Worm (Caenorhabditis elegans) whole organism, midembryonic: ENCODE data around the gene W05B2.2.

Experiments used
- cog-1 ChIP-seq: sonication (generic microtip); optimal IDR thresholded peaks from 2 replicates; lab custom pipeline; 2016; ENCODE audit warnings: missing genetic modification characterization, missing compliant biosample characterization
- flt-1 ChIP-seq: fragments of 200-800 bp; sonication (Bioruptor generic); IDR thresholded peaks from 2 replicates; pipeline ENCODE4 v1.3.6; 2022; ENCODE audit warnings: missing genetic modification characterization, missing compliant biosample characterization
- klf-2 ChIP-seq: fragments of 200-800 bp; sonication (Bioruptor generic); conservative IDR thresholded peaks from 2 replicates; pipeline ENCODE4 v1.3.6; 2022; ENCODE audit warnings: missing genetic modification reagents, missing genetic modification characterization, missing compliant biosample characterization
- ref-1 ChIP-seq: fragments of 200-800 bp; sonication (Bioruptor generic); conservative IDR thresholded peaks from 2 replicates; pipeline ENCODE4 v1.3.6; 2022; ENCODE audit warnings: missing genetic modification reagents, missing genetic modification characterization, missing compliant biosample characterization
- tab-1 ChIP-seq: fragments of 200-800 bp; sonication (Bioruptor generic); IDR thresholded peaks from 2 replicates; pipeline ENCODE4 v1.3.6; 2022; ENCODE audit warnings: missing genetic modification characterization, missing compliant biosample characterization
- ztf-23 ChIP-seq: fragments of 200-800 bp; sonication (Bioruptor generic); IDR thresholded peaks from 2 replicates; pipeline ENCODE4 v1.3.6; 2022; ENCODE audit warnings: missing genetic modification reagents, missing genetic modification characterization, missing compliant biosample characterization
- ztf-29 ChIP-seq: fragments of 200-800 bp; sonication (Bioruptor generic); IDR thresholded peaks from 2 replicates; pipeline ENCODE4 v1.3.6; 2022; ENCODE audit warnings: missing genetic modification reagents, missing genetic modification characterization, missing compliant biosample characterization

ce11 chrIII:11010597-11010996, 43.7 kb upstream of the W05B2.2 start:
- TF ChIP-seq flt-1 (GFP tag; lab: Robert Waterston, UW): no peak
- no peak for TF ChIP-seq ztf-29 (GFP tag; lab: Robert Waterston, UW)
- TF ChIP-seq ref-1 (GFP tag; lab: Robert Waterston, UW): no peak
- TF ChIP-seq ztf-23 (GFP tag; lab: Robert Waterston, UW): no peak
- TF ChIP-seq tab-1 (GFP tag; lab: Robert Waterston, UW): no peak
- no peak for TF ChIP-seq cog-1
- TF ChIP-seq klf-2 (GFP tag; lab: Robert Waterston, UW): no peak
